Worm (Caenorhabditis elegans): ENCODE results near the gene T23F2.3.

T23F2.3 gene

DNA sequence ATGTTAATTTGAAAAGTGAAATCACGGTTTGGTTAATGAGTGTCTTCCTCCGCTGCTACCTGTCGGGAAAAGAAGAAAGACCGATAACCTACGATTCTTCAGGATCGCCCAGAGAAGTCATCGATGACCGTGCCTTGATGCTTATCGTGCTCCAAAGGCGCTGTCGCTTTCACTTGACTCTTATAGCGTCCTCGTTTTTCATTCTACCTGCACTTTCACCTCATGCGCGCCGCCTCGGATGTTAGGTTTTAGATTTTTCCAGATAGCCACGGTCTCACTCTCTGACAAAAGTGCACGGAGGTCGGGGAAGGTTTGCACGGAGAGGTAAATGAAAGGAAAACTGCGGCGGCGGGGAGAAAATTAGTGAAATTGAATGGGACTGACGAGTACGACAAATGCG, 23.3 kb downstream of the T23F2.3 start:
- TF ChIP-seq nhr-76 (tag; optimal IDR thresholded peaks at IDR 0.05) (no peak), jun-1 (tag; optimal IDR thresholded peaks at IDR 0.05) (no peak)

DNA sequence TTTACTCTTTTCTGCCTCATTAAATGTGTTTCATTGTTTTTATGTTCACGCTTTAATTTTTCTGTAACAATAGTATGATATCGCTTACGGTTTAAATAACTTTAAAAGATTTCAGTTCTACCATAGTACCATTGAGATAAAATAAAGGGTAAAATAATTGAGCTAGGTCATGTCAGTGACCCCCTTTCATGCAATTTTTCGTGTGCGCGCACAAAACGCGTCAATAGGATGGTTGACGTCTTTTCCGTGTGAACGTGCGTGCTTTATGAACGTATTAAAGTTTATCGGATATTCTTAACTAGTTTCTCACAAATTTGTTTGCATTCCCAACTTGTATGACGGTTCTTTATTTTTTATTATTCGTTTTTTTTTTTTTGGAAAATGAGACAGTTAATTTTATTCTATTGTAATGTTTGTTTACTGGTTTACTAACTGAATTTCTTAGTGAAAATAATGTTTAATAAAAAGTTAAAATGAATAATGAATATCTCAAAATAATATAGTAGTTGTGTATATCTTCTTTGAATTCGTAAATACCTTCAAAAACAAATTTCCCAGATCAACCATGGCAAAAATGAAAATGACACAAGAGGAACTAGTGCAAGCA, 26.1 kb downstream of the T23F2.3 start, which contains the start of gene C25F6.1:
Gene C25F6.1, plus strand, starts transcription at position 557 of the 607 bp plus-strand sequence.
- TF ChIP-seq nhr-23 (tag; optimal IDR thresholded peaks at IDR 0.05): peak; percentile 23
- peak; percentile 29 for TF ChIP-seq pha-4 (tag; optimal IDR thresholded peaks at IDR 0.05)
- peak; percentile 18 for TF ChIP-seq jun-1 (tag; optimal IDR thresholded peaks at IDR 0.05)
- TF ChIP-seq lsy-12 (tag; optimal IDR thresholded peaks at IDR 0.05): no peak

DNA sequence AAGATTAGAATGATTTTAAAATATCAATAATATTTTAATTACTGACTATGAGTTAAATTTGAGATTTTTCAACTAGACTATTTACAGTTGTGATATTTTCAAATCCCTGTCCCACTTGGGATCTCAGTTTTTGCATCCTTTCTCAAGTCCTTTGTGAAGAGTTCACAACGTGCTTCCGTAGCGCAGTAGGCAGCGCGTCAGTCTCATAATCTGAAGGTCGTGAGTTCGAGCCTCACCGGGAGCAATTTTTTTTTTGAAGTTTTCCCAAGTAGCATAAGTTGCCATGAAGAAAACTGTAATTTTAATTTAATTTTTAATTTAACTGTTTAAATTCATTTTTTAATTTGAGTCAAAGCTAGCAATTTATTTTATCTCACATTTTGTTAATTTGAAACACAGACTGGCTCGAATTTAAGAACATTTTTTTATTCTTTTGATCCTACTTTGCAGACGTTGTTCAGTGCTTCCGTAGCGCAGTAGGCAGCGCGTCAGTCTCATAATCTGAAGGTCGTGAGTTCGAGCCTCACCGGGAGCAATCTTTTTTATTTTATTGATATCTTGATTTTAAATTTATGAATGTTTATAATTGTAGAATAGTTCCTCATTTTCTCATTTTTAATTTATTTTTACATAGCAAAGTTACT, 26.7 kb downstream of the T23F2.3 start:
- no peak for TF ChIP-seq daf-12 (tag; optimal IDR thresholded peaks at IDR 0.05)
- TF ChIP-seq mdl-1 (tag; optimal IDR thresholded peaks at IDR 0.05): no peak
- TF ChIP-seq unc-62 (GFP tag; optimal IDR thresholded peaks at IDR 0.05): no peak
- peak; percentile 43 for TF ChIP-seq hmg-11 (tag; optimal IDR thresholded peaks at IDR 0.05)
- no peak for TF ChIP-seq jun-1 (tag; optimal IDR thresholded peaks at IDR 0.05)
- TF ChIP-seq sea-2 (GFP tag; optimal IDR thresholded peaks at IDR 0.05): no peak
- TF ChIP-seq zag-1 (tag; optimal IDR thresholded peaks at IDR 0.05): no peak
- no peak for TF ChIP-seq lin-15B (tag; optimal IDR thresholded peaks at IDR 0.05)
- no peak for TF ChIP-seq ceh-28 (tag; optimal IDR thresholded peaks at IDR 0.05)
- peak; percentile 15 for TF ChIP-seq nfya-1 (tag; optimal IDR thresholded peaks at IDR 0.05; ENCODE audit: insufficient read depth)
- peak; percentile 27 for TF ChIP-seq pha-4 (tag; optimal IDR thresholded peaks at IDR 0.05)

DNA sequence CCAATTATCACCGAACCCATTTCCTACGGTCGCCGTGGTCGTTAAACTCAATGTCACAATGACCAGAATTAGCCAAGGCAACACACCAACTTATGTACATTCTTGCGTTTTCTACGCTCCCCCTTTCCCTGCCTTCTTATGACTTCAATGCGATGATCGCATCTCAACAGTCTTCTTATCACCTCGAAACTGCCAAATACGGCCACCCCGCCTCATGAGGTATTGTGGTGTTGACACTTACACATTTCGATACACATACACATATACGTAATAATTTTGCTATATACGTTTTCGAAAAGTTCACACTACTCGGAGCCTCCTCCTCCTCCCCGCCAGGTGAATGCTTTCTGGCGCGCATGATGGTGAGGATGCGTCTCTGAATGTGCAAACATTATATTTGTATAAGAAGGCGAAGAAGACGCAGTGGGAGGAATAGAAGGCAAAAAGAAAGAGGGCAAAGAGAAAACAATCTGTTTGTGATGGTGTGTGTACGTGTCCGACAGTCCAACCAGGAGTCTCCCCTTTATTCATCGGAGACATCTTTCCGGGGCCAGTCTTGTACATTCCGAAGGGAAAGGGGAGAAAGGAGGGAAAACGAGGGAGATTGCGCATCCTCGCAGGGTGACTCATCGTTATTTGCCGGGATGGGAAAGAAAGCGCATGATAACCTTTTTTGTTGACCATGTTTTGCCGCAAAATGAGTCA, 32.1 kb downstream of the T23F2.3 start:
- TF ChIP-seq daf-12 (tag; optimal IDR thresholded peaks at IDR 0.05) (no peak), elt-2 (tag; optimal IDR thresholded peaks at IDR 0.05) (peak; percentile 75), pqm-1 (tag; optimal IDR thresholded peaks at IDR 0.05) (peak; percentile 70), pha-4 (tag; optimal IDR thresholded peaks at IDR 0.05) (peak; percentile 64), jun-1 (tag; optimal IDR thresholded peaks at IDR 0.05) (peak; percentile 82), mml-1 (tag; optimal IDR thresholded peaks at IDR 0.05) (no peak), fos-1 (tag; optimal IDR thresholded peaks at IDR 0.05) (peak; percentile 75), nhr-25 (tag; optimal IDR thresholded peaks at IDR 0.05) (peak; percentile 37), nhr-23 (tag; optimal IDR thresholded peaks at IDR 0.05) (peak; percentile 27), nhr-43 (tag; optimal IDR thresholded peaks at IDR 0.05; ENCODE audit: poor library complexity, severe bottlenecking) (no peak), eor-1 (tag; optimal IDR thresholded peaks at IDR 0.05) (no peak)

DNA sequence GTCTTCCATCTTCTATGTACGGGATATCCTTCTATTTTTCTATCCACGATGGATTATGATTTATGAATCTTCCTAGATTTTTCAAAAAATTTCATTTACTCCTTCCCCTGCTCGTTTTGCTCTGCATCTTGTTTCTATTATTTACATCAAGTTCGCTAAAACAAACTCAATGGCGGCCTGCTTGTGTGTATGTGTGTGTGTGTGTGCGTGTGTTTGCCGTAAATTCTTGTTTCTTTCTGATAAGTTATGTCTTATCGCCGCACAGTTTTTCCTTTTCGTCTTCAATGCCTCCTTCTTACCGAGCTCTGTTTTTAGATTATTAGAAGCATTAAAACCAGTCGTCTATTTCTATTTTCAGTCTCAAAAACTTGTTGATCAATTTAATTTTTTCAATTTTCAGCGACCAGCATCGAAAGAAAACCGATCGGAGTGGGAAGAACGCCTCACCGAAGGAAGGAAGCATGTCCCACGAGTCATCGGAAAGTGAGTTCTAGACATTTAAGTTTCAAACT, 32.8 kb downstream of the T23F2.3 start, which contains the start of gene dlg-1:
Gene dlg-1, plus strand, starts transcription at position 401 of the 512 bp plus-strand sequence.
- no peak for TF ChIP-seq snpc-4 (tag; optimal IDR thresholded peaks at IDR 0.05)
- no peak for TF ChIP-seq zag-1 (tag; optimal IDR thresholded peaks at IDR 0.05)
- TF ChIP-seq elt-2 (tag; optimal IDR thresholded peaks at IDR 0.05): peak; percentile 69
- TF ChIP-seq pha-4 (tag; optimal IDR thresholded peaks at IDR 0.05): peak; percentile 73

DNA sequence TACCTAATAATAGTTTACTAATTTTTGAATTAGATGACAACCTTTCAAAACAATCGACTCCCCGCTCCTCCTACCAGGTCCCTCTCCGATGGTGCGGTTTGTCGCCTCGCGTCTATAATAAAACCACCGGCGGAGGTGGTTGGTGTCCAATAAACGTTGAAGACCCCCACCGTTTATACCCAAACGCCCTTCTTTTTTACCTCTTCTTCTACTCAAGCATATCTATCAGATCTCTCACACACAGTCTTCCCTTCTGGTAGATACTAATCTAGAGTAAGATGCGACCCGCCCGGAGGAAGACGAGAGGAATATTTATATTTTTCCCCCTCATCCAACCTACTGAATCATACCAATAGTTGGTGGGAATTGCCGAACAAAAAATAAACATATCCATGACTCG, 33.3 kb downstream of the T23F2.3 start:
- TF ChIP-seq nhr-23 (tag; optimal IDR thresholded peaks at IDR 0.05): peak; percentile 4
- no peak for TF ChIP-seq lin-39 (tag; optimal IDR thresholded peaks at IDR 0.05)
- peak; percentile 79 for TF ChIP-seq elt-1 (tag; optimal IDR thresholded peaks at IDR 0.05)

DNA sequence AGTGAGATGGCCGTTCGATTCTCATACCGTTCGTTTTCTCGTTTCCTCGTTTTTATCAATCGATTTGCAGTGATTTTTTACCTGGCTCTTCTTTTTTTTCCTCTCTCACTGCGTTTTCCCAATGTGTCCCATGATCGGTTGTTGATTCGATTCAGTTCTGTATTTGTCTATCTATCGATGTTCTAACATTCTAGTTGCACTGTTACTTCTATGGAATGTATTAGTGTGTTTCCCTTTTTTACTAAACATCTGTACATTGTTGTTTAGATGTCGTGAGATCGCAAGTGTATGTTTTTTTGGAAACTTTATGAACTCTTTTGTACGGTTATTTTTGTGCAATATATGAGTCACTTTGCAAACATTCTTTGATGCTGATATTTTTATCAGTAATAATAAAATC, 34.5 kb downstream of the T23F2.3 start:
- TF ChIP-seq skn-1 (tag; optimal IDR thresholded peaks at IDR 0.05) (no peak), ztf-11 (tag; optimal IDR thresholded peaks at IDR 0.05) (no peak), pqm-1 (tag; optimal IDR thresholded peaks at IDR 0.05) (peak; percentile 37), sea-2 (GFP tag; optimal IDR thresholded peaks at IDR 0.05) (no peak), elt-2 (tag; optimal IDR thresholded peaks at IDR 0.05) (peak; percentile 20), pha-4 (tag; optimal IDR thresholded peaks at IDR 0.05) (peak; percentile 60)

Measured in whole organism, L3 larva.